Fruit fly (Drosophila melanogaster): ENCODE data around the gene SCaMC.

Gene SCaMC

DNA sequence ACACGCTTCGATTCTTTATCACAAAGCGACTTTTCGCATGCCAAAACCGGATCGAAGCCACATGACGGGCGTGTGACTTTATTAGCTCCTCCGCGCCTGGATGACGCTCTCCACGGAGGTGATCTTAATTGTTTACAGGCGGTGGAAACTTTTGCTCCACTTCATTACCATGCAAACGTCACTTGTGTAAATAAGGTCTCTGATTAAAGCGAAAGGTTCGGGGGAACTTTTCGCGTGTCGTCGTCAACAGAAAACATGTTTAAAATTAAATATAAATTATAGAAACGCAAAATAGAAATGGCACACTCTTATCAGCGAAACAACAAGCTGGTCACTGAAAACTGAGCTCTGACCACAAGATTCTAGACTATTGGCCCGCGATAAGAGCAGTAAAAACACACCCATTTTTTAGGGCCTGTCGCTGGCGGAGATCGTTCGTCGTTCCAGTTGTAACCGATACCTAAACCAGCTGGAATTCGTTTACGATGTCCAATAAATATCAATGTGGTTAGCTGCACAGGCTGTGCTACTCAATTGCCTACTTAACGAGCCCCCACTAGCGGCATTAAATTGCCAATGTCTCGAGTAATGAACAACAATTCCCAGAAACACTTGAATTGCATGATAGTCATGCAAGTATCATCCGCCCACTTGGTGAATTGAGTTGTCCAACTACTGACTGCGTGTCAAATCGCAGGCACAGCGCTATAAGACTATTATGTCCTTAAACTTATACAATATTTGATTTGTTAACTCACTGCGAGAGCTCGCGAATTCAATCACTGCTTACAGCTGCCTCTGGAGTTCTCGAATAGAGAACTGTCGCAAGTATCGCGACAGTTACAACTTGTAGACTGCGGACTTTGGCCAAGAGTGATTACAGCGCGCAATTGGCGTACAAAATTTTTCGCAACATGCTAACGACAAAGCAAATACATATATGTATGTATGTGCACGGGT, 5.0 kb downstream of the SCaMC start:
- TF ChIP-seq br (GFP tag; optimal IDR thresholded peaks at IDR 0.05) = peak; percentile 6
- peak; percentile 32 for TF ChIP-seq h (GFP tag; optimal IDR thresholded peaks at IDR 0.05)
- peak; percentile 90 for TF ChIP-seq Hr83 (GFP tag; optimal IDR thresholded peaks at IDR 0.05; ENCODE audit: poor library complexity, severe bottlenecking)
- TF ChIP-seq Mio (GFP tag; optimal IDR thresholded peaks at IDR 0.05) = no peak
- peak; percentile 71 for TF ChIP-seq Rel (GFP tag; optimal IDR thresholded peaks at IDR 0.05)
- TF ChIP-seq Rel (tag; optimal IDR thresholded peaks at IDR 0.05) = peak; percentile 88
- no peak for TF ChIP-seq brk (GFP tag; optimal IDR thresholded peaks at IDR 0.05)
- TF ChIP-seq OdsH (GFP tag; optimal IDR thresholded peaks at IDR 0.05) = peak; percentile 7
- TF ChIP-seq N (GFP tag; optimal IDR thresholded peaks at IDR 0.05) = no peak
- peak; percentile 0 for TF ChIP-seq rgr (GFP tag; optimal IDR thresholded peaks at IDR 0.05)

DNA sequence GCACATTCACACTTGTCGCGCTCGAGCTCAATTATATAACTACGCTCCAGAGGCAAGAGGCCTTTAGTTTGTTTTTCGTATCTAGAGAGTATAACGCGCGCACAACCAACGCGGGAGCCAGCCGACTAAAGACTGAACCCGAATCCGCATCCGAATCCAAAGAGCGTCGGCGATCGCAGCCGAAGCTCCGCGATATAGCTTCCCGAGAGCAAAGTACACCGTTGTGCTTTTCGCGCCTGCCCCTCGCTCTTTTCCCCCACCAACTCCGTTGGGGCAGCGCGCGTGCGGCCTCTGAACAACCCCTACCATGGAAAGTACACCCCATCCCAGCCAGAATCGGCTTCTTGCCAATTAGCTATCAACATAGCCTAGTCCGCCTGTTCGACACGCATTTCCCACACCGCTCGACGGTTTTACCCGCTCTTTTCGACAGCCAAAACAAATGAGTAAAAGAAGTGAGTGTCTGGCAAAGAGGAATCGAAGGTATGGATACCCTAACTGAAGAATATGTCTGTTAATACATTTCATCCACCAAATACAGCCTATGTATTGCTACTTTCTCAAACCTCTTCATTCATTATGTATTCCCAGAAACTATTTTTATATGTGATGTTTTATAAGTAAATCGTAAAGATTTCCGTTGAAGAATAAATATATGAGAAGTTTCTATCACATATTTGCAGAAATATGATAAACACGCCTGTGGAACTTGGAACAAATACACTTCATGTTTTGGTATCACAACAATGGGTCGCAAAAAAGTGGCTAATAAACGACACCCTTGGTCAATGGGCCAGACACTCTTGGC, 5.9 kb downstream of the SCaMC start:
- TF ChIP-seq Mio (GFP tag; optimal IDR thresholded peaks at IDR 0.05) (no peak), pan (optimal IDR thresholded peaks at IDR 0.05) (no peak), dl (GFP tag; optimal IDR thresholded peaks at IDR 0.05; ENCODE audit: insufficient read depth in 1 of 2, partially characterized antibody in 2 of 2) (peak in 1 of 2 experiments; percentile 57), brk (GFP tag; optimal IDR thresholded peaks at IDR 0.05) (no peak), CrebA (GFP tag; optimal IDR thresholded peaks at IDR 0.05; ENCODE audit: borderline replicate concordance) (no peak), h (GFP tag; optimal IDR thresholded peaks at IDR 0.05) (peak; percentile 94), Jra (GFP tag; optimal IDR thresholded peaks at IDR 0.05) (peak; percentile 20), tai (GFP tag; optimal IDR thresholded peaks at IDR 0.05) (no peak), Rel (GFP tag; optimal IDR thresholded peaks at IDR 0.05) (no peak), Rel (tag; optimal IDR thresholded peaks at IDR 0.05) (peak; percentile 95), Hnf4 (GFP tag; optimal IDR thresholded peaks at IDR 0.05) (peak; percentile 98), Dif (GFP tag; optimal IDR thresholded peaks at IDR 0.05; ENCODE audit: partially characterized antibody) (peak; percentile 73), Hr78 (GFP tag; optimal IDR thresholded peaks at IDR 0.05) (no peak), CG9705 (GFP tag; optimal IDR thresholded peaks at IDR 0.05) (no peak), dsf (GFP tag; optimal IDR thresholded peaks at IDR 0.05; ENCODE audit: borderline replicate concordance) (no peak), fru (GFP tag; optimal IDR thresholded peaks at IDR 0.05) (peak; percentile 54), dmrt93B (GFP tag; optimal IDR thresholded peaks at IDR 0.05) (peak; percentile 34), N (GFP tag; optimal IDR thresholded peaks at IDR 0.05) (no peak), HLH106 (tag; optimal IDR thresholded peaks at IDR 0.05) (peak; percentile 41), OdsH (GFP tag; optimal IDR thresholded peaks at IDR 0.05) (no peak), GATAd (GFP tag; optimal IDR thresholded peaks at IDR 0.05) (no peak), jim (GFP tag; optimal IDR thresholded peaks at IDR 0.05) (no peak), foxo (GFP tag; optimal IDR thresholded peaks at IDR 0.05) (peak in 1 of 2 experiments; percentile 57), woc (GFP tag; optimal IDR thresholded peaks at IDR 0.05) (peak; percentile 68), ey (GFP tag; optimal IDR thresholded peaks at IDR 0.05) (peak; percentile 56), lola (GFP tag; optimal IDR thresholded peaks at IDR 0.05) (no peak), rgr (GFP tag; optimal IDR thresholded peaks at IDR 0.05) (peak; percentile 31), psq (GFP tag; optimal IDR thresholded peaks at IDR 0.05) (peak; percentile 1), Myc (optimal IDR thresholded peaks at IDR 0.05) (no peak), CG32264 (GFP tag; optimal IDR thresholded peaks at IDR 0.05) (no peak), Abd-B (GFP tag; optimal IDR thresholded peaks at IDR 0.05) (no peak), sv (GFP tag; optimal IDR thresholded peaks at IDR 0.05) (no peak), Hr83 (GFP tag; optimal IDR thresholded peaks at IDR 0.05; ENCODE audit: poor library complexity, severe bottlenecking) (peak; percentile 95), sage (GFP tag; optimal IDR thresholded peaks at IDR 0.05) (peak; percentile 7), br (GFP tag; optimal IDR thresholded peaks at IDR 0.05) (peak; percentile 30), Vsx2 (GFP tag; optimal IDR thresholded peaks at IDR 0.05; ENCODE audit: partially characterized antibody) (peak; percentile 86), Dfd (GFP tag; optimal IDR thresholded peaks at IDR 0.05) (no peak), usp (GFP tag; optimal IDR thresholded peaks at IDR 0.05) (no peak), Sp1 (GFP tag; optimal IDR thresholded peaks at IDR 0.05) (peak; percentile 39)
